Fruit fly (Drosophila melanogaster): Measurements from ENCODE around the gene Kaz-m1.

dm6 chr3R:25966944-25967343, 47.6 kb upstream of the Kaz-m1 start:
- TF ChIP-seq pan (optimal IDR thresholded peaks at IDR 0.05): no peak
- TF ChIP-seq CG32264 (GFP tag; optimal IDR thresholded peaks at IDR 0.05): no peak
- TF ChIP-seq lola (GFP tag; optimal IDR thresholded peaks at IDR 0.05): no peak
- no peak for TF ChIP-seq usp (GFP tag; optimal IDR thresholded peaks at IDR 0.05)
- no peak for TF ChIP-seq Hr78 (GFP tag; optimal IDR thresholded peaks at IDR 0.05)
- no peak for TF ChIP-seq dsf (GFP tag; optimal IDR thresholded peaks at IDR 0.05; ENCODE audit: borderline replicate concordance)
- no peak for TF ChIP-seq Mio (GFP tag; optimal IDR thresholded peaks at IDR 0.05)
- TF ChIP-seq h (GFP tag; optimal IDR thresholded peaks at IDR 0.05): no peak
- no peak for TF ChIP-seq Hnf4 (GFP tag; optimal IDR thresholded peaks at IDR 0.05)
- TF ChIP-seq sv (GFP tag; optimal IDR thresholded peaks at IDR 0.05): no peak
- no peak for TF ChIP-seq Dfd (GFP tag; optimal IDR thresholded peaks at IDR 0.05)

Data from whole organism, wandering third instar larva.